Fruit fly (Drosophila melanogaster): Measurements from ENCODE around the gene CG6184.

The CG6184 gene

dm6 chr3R:19648289-19648916 lies 9.3 kb downstream of the CG6184 start, which contains the start of the genes CG6195 and CG31220 (continued):
- peak; percentile 64 for TF ChIP-seq stwl (tag; optimal IDR thresholded peaks at IDR 0.05)
- 0 out of 2 replicates have a peak, but pooled peaks have one; percentile 24 for TF ChIP-seq CG17328 (GFP tag; IDR thresholded peaks at IDR 0.05)
- TF ChIP-seq Antp (GFP tag; optimal IDR thresholded peaks at IDR 0.05): peak; percentile 13
- no peak for TF ChIP-seq row (GFP tag; IDR thresholded peaks at IDR 0.05)
- 0 out of 2 replicates have a peak, but pooled peaks have one; percentile 7 for TF ChIP-seq CG6689 (GFP tag; IDR thresholded peaks at IDR 0.05)
- TF ChIP-seq CG17829 (tag; optimal IDR thresholded peaks at IDR 0.05): peak; percentile 8
- TF ChIP-seq CG32767 (GFP tag; IDR thresholded peaks at IDR 0.05): 0 out of 2 replicates have a peak, but pooled peaks have one; percentile 35
- no peak for TF ChIP-seq lmd (GFP tag; IDR thresholded peaks at IDR 0.05)
- TF ChIP-seq bsh (GFP tag; optimal IDR thresholded peaks at IDR 0.05): peak in 1 of 2 experiments; percentile 23
- peak; percentile 72 for TF ChIP-seq CG9797 (GFP tag; optimal IDR thresholded peaks at IDR 0.05)
- TF ChIP-seq crp (GFP tag; optimal IDR thresholded peaks at IDR 0.05): peak; percentile 80 to 98
- TF ChIP-seq hbn (GFP tag; IDR thresholded peaks at IDR 0.05; ENCODE audit: partially characterized antibody): peak; percentile 33; the same call in 1 of the 2 replicates
- peak; percentile 53 for TF ChIP-seq CG15514 (GFP tag; optimal IDR thresholded peaks at IDR 0.05)
- TF ChIP-seq chinmo (GFP tag; IDR thresholded peaks at IDR 0.05; ENCODE audit: partially characterized antibody): peak; percentile 91
- no peak for TF ChIP-seq Sry-β (GFP tag; optimal IDR thresholded peaks at IDR 0.05)
- TF ChIP-seq CG10366 (GFP tag; IDR thresholded peaks at IDR 0.05): 0 out of 2 replicates have a peak, but pooled peaks have one; percentile 23
- peak; percentile 68 for TF ChIP-seq CG12659 (GFP tag; optimal IDR thresholded peaks at IDR 0.05)
- peak; percentile 37; the same call in 1 of the 2 replicates for TF ChIP-seq Bgb (GFP tag; IDR thresholded peaks at IDR 0.05; ENCODE audit: partially characterized antibody)
- TF ChIP-seq CG15601 (tag; optimal IDR thresholded peaks at IDR 0.05): peak; percentile 6
- TF ChIP-seq nmo (GFP tag; optimal IDR thresholded peaks at IDR 0.05): peak; percentile 42
- peak; percentile 57 for TF ChIP-seq Ets97D (GFP tag; optimal IDR thresholded peaks at IDR 0.05)
- TF ChIP-seq al (GFP tag; IDR thresholded peaks at IDR 0.05): no peak
- TF ChIP-seq CG8765 (GFP tag; IDR thresholded peaks at IDR 0.05): no peak
- TF ChIP-seq az2 (GFP tag; optimal IDR thresholded peaks at IDR 0.05): peak; percentile 13
- TF ChIP-seq Nf-YC (tag; optimal IDR thresholded peaks at IDR 0.05): peak; percentile 5
- TF ChIP-seq CG10979 (tag; optimal IDR thresholded peaks at IDR 0.05): no peak
- peak; percentile 51; the same call in 2 of the 4 replicates for TF ChIP-seq Dll (GFP tag; IDR thresholded peaks at IDR 0.05; ENCODE audit: partially characterized antibody)
- TF ChIP-seq sisA (GFP tag; IDR thresholded peaks at IDR 0.05): no peak
- no peak for TF ChIP-seq CG15479 (GFP tag; optimal IDR thresholded peaks at IDR 0.05)
- peak; percentile 19 for TF ChIP-seq CG13424 (tag; optimal IDR thresholded peaks at IDR 0.05)
- TF ChIP-seq sens-2 (GFP tag; IDR thresholded peaks at IDR 0.05): no peak
- no peak for TF ChIP-seq CG14667 (GFP tag; IDR thresholded peaks at IDR 0.05)
- no peak for TF ChIP-seq B-H1 (GFP tag; IDR thresholded peaks at IDR 0.05)
- TF ChIP-seq chif (GFP tag; optimal IDR thresholded peaks at IDR 0.05): peak; percentile 14 to 35
- TF ChIP-seq CG13296 (GFP tag; optimal IDR thresholded peaks at IDR 0.05): no peak
- TF ChIP-seq her (GFP tag; optimal IDR thresholded peaks at IDR 0.05): peak; percentile 44
- no peak for TF ChIP-seq crol (GFP tag; IDR thresholded peaks at IDR 0.05)
- 0 out of 3 replicates have a peak, but pooled peaks have one; percentile 24 for TF ChIP-seq dysf (GFP tag; IDR thresholded peaks at IDR 0.05)
- peak; percentile 14 for TF ChIP-seq CG12299 (tag; optimal IDR thresholded peaks at IDR 0.05)
- peak; percentile 24 for TF ChIP-seq grau (tag; optimal IDR thresholded peaks at IDR 0.05)
- peak in 1 of 2 experiments; percentile 25 for TF ChIP-seq Hr51 (GFP tag; optimal IDR thresholded peaks at IDR 0.05)
- TF ChIP-seq cato (GFP tag; optimal IDR thresholded peaks at IDR 0.05; ENCODE audit: borderline replicate concordance): no peak
- TF ChIP-seq CG14014 (GFP tag; IDR thresholded peaks at IDR 0.05): peak; percentile 29; the same call in 1 of the 2 replicates
- TF ChIP-seq pum (GFP tag; optimal IDR thresholded peaks at IDR 0.05): peak; percentile 0
- peak; percentile 33; the same call in 1 of the 2 replicates for TF ChIP-seq CG11247 (GFP tag; IDR thresholded peaks at IDR 0.05)
- no peak for TF ChIP-seq oc (tag; optimal IDR thresholded peaks at IDR 0.05)
- peak; percentile 40 for TF ChIP-seq Lhr (GFP tag; optimal IDR thresholded peaks at IDR 0.05)
